Fruit fly (Drosophila melanogaster): ENCODE measurements around the gene Rlip.

The Rlip gene

dm6 chr3R:21015636-21016035 lies 1.8 kb upstream of the Rlip start, which contains the start of gene CG5697 (continued):
- TF ChIP-seq CG31441 (GFP tag; IDR thresholded peaks at IDR 0.05): no peak
- TF ChIP-seq CG14050 (GFP tag; IDR thresholded peaks at IDR 0.05): no peak
- no peak for TF ChIP-seq hth (optimal IDR thresholded peaks at IDR 0.05)
- TF ChIP-seq lab (GFP tag; optimal IDR thresholded peaks at IDR 0.05): peak; percentile 41
- TF ChIP-seq BEAF-32 (GFP tag; optimal IDR thresholded peaks at IDR 0.05): no peak
- no peak for TF ChIP-seq CG8089 (GFP tag; optimal IDR thresholded peaks at IDR 0.05)
- no peak for TF ChIP-seq CG4404 (GFP tag; IDR thresholded peaks at IDR 0.05)
- TF ChIP-seq ap (GFP tag; IDR thresholded peaks at IDR 0.05): 0 out of 2 replicates have a peak, but pooled peaks have one; percentile 2
- TF ChIP-seq Dek (tag; optimal IDR thresholded peaks at IDR 0.05): no peak
- no peak for TF ChIP-seq CG11504 (tag; optimal IDR thresholded peaks at IDR 0.05)
- TF ChIP-seq sens (GFP tag): peak; percentile 63
- no peak for TF ChIP-seq CG11247 (GFP tag; IDR thresholded peaks at IDR 0.05)
- TF ChIP-seq sob (GFP tag; IDR thresholded peaks at IDR 0.05): peak; percentile 29; the same call in 1 of the 2 replicates
- TF ChIP-seq HLH4C (GFP tag; IDR thresholded peaks at IDR 0.05; ENCODE audit: partially characterized antibody): no peak
- TF ChIP-seq Trl (optimal IDR thresholded peaks at IDR 0.05): no peak
- TF ChIP-seq Trl (GFP tag; optimal IDR thresholded peaks at IDR 0.05): no peak
- no peak for TF ChIP-seq pho (GFP tag; optimal IDR thresholded peaks at IDR 0.05)
- 0 out of 2 replicates have a peak, but pooled peaks have one; percentile 20 for TF ChIP-seq NFAT (GFP tag; IDR thresholded peaks at IDR 0.05)
- TF ChIP-seq sna (GFP tag; IDR thresholded peaks at IDR 0.05; ENCODE audit: partially characterized antibody): no peak
- TF ChIP-seq Adf1 (GFP tag; IDR thresholded peaks at IDR 0.05): 0 out of 2 replicates have a peak, but pooled peaks have one; percentile 30
- no peak for TF ChIP-seq en (GFP tag; optimal IDR thresholded peaks at IDR 0.05)
- no peak for TF ChIP-seq kni (GFP tag; optimal IDR thresholded peaks at IDR 0.05)
- TF ChIP-seq Pdp1 (GFP tag; optimal IDR thresholded peaks at IDR 0.05): peak in 1 of 2 experiments; percentile 84
- TF ChIP-seq Fer3 (tag; optimal IDR thresholded peaks at IDR 0.05): no peak
- no peak for TF ChIP-seq ind (GFP tag; optimal IDR thresholded peaks at IDR 0.05)
- TF ChIP-seq Hsf (GFP tag; optimal IDR thresholded peaks at IDR 0.05): no peak
- TF ChIP-seq Meics (GFP tag; optimal IDR thresholded peaks at IDR 0.05): no peak
- no peak for TF ChIP-seq gcm2 (GFP tag; optimal IDR thresholded peaks at IDR 0.05)
- TF ChIP-seq slou (GFP tag; optimal IDR thresholded peaks at IDR 0.05): no peak
- no peak for TF ChIP-seq ems (GFP tag; optimal IDR thresholded peaks at IDR 0.05)
- peak; percentile 24 for TF ChIP-seq MTF-1 (GFP tag; optimal IDR thresholded peaks at IDR 0.05; ENCODE audit: borderline replicate concordance)
- TF ChIP-seq Ets65A (GFP tag): no peak
- TF ChIP-seq CG18599 (GFP tag; optimal IDR thresholded peaks at IDR 0.05): peak; percentile 5
- TF ChIP-seq Dfd (GFP tag; optimal IDR thresholded peaks at IDR 0.05): no peak
- TF ChIP-seq CG12769 (tag; optimal IDR thresholded peaks at IDR 0.05): peak; percentile 31
- TF ChIP-seq CG1529 (GFP tag; optimal IDR thresholded peaks at IDR 0.05): no peak
- no peak for TF ChIP-seq CG9215 (GFP tag; IDR thresholded peaks at IDR 0.05)
- no peak for TF ChIP-seq CG6272 (GFP tag; IDR thresholded peaks at IDR 0.05)
- TF ChIP-seq Tbp (GFP tag; optimal IDR thresholded peaks at IDR 0.05): no peak
- TF ChIP-seq fd3F (GFP tag; optimal IDR thresholded peaks at IDR 0.05): no peak
- TF ChIP-seq bigmax (GFP tag; optimal IDR thresholded peaks at IDR 0.05): no peak
- no peak for TF ChIP-seq gro (GFP tag; optimal IDR thresholded peaks at IDR 0.05)
- TF ChIP-seq luna (GFP tag; optimal IDR thresholded peaks at IDR 0.05): no peak
- TF ChIP-seq Awh (GFP tag; IDR thresholded peaks at IDR 0.05): 0 out of 2 replicates have a peak, but pooled peaks have one; percentile 18
- TF ChIP-seq CG7963 (GFP tag; IDR thresholded peaks at IDR 0.05; ENCODE audit: partially characterized antibody): no peak
- peak; percentile 24 for TF ChIP-seq CG2678 (tag; optimal IDR thresholded peaks at IDR 0.05)
- no peak for TF ChIP-seq Dll (GFP tag; IDR thresholded peaks at IDR 0.05; ENCODE audit: partially characterized antibody)
- TF ChIP-seq ATbp (GFP tag; optimal IDR thresholded peaks at IDR 0.05): peak; percentile 32
- no peak for TF ChIP-seq al (GFP tag; IDR thresholded peaks at IDR 0.05)
- TF ChIP-seq CG32767 (GFP tag; IDR thresholded peaks at IDR 0.05): no peak
- no peak for TF ChIP-seq aop (GFP tag; IDR thresholded peaks at IDR 0.05)
- TF ChIP-seq emc (GFP tag; optimal IDR thresholded peaks at IDR 0.05): no peak
